Fruit fly (Drosophila melanogaster): ENCODE data around the gene CG34452.

The CG34452 gene

DNA sequence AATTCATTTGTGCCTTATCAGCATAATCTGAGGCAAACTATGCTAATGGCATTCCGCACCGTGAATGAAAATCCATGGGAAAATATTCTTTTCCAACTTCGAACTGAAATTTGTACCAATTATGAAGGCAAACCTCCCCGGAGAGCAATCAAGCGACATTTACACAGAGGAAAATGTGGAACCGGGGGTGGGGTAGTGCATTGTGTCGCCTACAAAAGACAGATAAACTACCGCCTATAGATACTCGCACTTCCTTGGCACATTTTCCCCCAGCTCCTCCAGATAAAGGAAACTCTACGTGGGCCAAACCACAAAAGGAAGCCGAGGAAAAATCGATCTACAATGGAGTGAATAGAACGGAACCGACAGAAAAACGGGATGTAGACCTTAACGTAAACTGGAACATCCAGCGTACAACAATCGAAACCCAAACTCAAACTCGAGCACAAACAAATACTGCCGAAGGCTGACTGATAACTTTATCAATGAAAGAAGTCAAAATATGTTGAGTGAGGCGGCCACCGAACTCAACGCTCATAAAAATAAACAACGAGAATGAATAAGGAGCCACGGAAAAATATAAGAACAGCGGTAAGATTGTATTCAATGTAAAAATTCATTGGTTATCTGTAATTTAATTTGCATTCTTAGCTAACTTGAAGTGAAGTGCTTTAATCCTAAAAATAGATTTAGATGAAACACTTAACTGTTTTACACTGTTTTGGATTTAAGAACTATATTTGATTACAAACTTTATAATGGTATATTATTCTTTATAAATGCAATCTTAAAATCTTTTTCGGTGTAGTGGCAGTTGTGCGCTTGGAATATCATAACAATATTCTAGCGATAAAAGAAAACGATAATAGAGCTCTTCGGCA, 3.2 kb upstream of the CG34452 start (continued):
- no peak for TF ChIP-seq Asciz (GFP tag; optimal IDR thresholded peaks at IDR 0.05)
- TF ChIP-seq sqz (GFP tag; optimal IDR thresholded peaks at IDR 0.05) = no peak
- TF ChIP-seq CG8944 (GFP tag; optimal IDR thresholded peaks at IDR 0.05) = no peak
- peak; percentile 34 for TF ChIP-seq CG34376 (GFP tag; optimal IDR thresholded peaks at IDR 0.05)
- TF ChIP-seq CG4820 (GFP tag; optimal IDR thresholded peaks at IDR 0.05) = peak; percentile 64
- peak; percentile 44 for TF ChIP-seq CoRest (tag; optimal IDR thresholded peaks at IDR 0.05)
- TF ChIP-seq Deaf1 (tag; optimal IDR thresholded peaks at IDR 0.05) = peak; percentile 26
- peak; percentile 54 for TF ChIP-seq dmrt11E (tag; optimal IDR thresholded peaks at IDR 0.05)
- TF ChIP-seq Bgb (GFP tag; IDR thresholded peaks at IDR 0.05; ENCODE audit: partially characterized antibody) = no peak
- TF ChIP-seq HLH3B (GFP tag; IDR thresholded peaks at IDR 0.05) = 0 out of 2 replicates have a peak, but pooled peaks have one; percentile 17
- TF ChIP-seq sug (tag; optimal IDR thresholded peaks at IDR 0.05) = peak; percentile 79
- peak; percentile 6 for TF ChIP-seq CG15601 (tag; optimal IDR thresholded peaks at IDR 0.05)
- peak; percentile 46 for TF ChIP-seq tin (GFP tag; optimal IDR thresholded peaks at IDR 0.05)
- peak in 1 of 2 experiments; percentile 55 for TF ChIP-seq bsh (GFP tag; optimal IDR thresholded peaks at IDR 0.05)
- peak; percentile 11 for TF ChIP-seq CG15514 (GFP tag; optimal IDR thresholded peaks at IDR 0.05)
- TF ChIP-seq CG15269 (tag; optimal IDR thresholded peaks at IDR 0.05) = peak; percentile 20
- peak; percentile 56; the same call in 1 of the 2 replicates for TF ChIP-seq CG10959 (GFP tag; IDR thresholded peaks at IDR 0.05)
- TF ChIP-seq CG18262 (tag; optimal IDR thresholded peaks at IDR 0.05) = peak; percentile 71
- peak; percentile 83 for TF ChIP-seq gem (tag; optimal IDR thresholded peaks at IDR 0.05)
- peak; percentile 3 for TF ChIP-seq repo (GFP tag; optimal IDR thresholded peaks at IDR 0.05)
- TF ChIP-seq eyg (GFP tag; optimal IDR thresholded peaks at IDR 0.05) = no peak
- TF ChIP-seq CG1024 (GFP tag; IDR thresholded peaks at IDR 0.05) = peak; percentile 31; the same call in 1 of the 2 replicates
- peak; percentile 11 for TF ChIP-seq CG12104 (GFP tag; optimal IDR thresholded peaks at IDR 0.05)
- peak; percentile 60 for TF ChIP-seq CG1233 (GFP tag; optimal IDR thresholded peaks at IDR 0.05)
- TF ChIP-seq CG8924 (tag; optimal IDR thresholded peaks at IDR 0.05) = peak; percentile 73
- TF ChIP-seq CG16815 (GFP tag; optimal IDR thresholded peaks at IDR 0.05) = no peak
- peak; percentile 52 for TF ChIP-seq Hmr (GFP tag; optimal IDR thresholded peaks at IDR 0.05)
- TF ChIP-seq CG11247 (GFP tag; IDR thresholded peaks at IDR 0.05) = no peak
- TF ChIP-seq nerfin-2 (GFP tag; IDR thresholded peaks at IDR 0.05; ENCODE audit: partially characterized antibody) = no peak
- TF ChIP-seq ranshi (GFP tag; IDR thresholded peaks at IDR 0.05) = 0 out of 2 replicates have a peak, but pooled peaks have one; percentile 36
- TF ChIP-seq nerfin-1 (tag; optimal IDR thresholded peaks at IDR 0.05) = peak; percentile 40
- peak; percentile 52; the same call in 2 of the 3 replicates for TF ChIP-seq z (GFP tag; IDR thresholded peaks at IDR 0.05)
- peak; percentile 73 for TF ChIP-seq phol (tag; optimal IDR thresholded peaks at IDR 0.05)
- peak; percentile 45; the same call in 1 of the 3 replicates for TF ChIP-seq Mrtf (GFP tag; IDR thresholded peaks at IDR 0.05)
- peak; percentile 55 for TF ChIP-seq row (GFP tag; IDR thresholded peaks at IDR 0.05)
- TF ChIP-seq lola (GFP tag; optimal IDR thresholded peaks at IDR 0.05) = peak in 1 of 3 experiments; percentile 35
- TF ChIP-seq CG12299 (tag; optimal IDR thresholded peaks at IDR 0.05) = peak; percentile 3
- peak; percentile 42 for TF ChIP-seq Side (GFP tag; optimal IDR thresholded peaks at IDR 0.05)
- peak; percentile 61 for TF ChIP-seq CG15696 (tag; optimal IDR thresholded peaks at IDR 0.05)
- peak; percentile 67 for TF ChIP-seq CG30020 (tag; optimal IDR thresholded peaks at IDR 0.05)
- peak; percentile 73 for TF ChIP-seq tap (tag; optimal IDR thresholded peaks at IDR 0.05)
- TF ChIP-seq CG17829 (tag; optimal IDR thresholded peaks at IDR 0.05) = peak; percentile 72
- no peak for TF ChIP-seq CG8089 (GFP tag; optimal IDR thresholded peaks at IDR 0.05)
- TF ChIP-seq zf30C (GFP tag; optimal IDR thresholded peaks at IDR 0.05) = peak; percentile 53
- TF ChIP-seq hb (GFP tag; IDR thresholded peaks at IDR 0.05; ENCODE audit: partially characterized antibody) = no peak
- peak; percentile 65 for TF ChIP-seq trem (tag; optimal IDR thresholded peaks at IDR 0.05)
- peak; percentile 10 for TF ChIP-seq gcm (GFP tag; optimal IDR thresholded peaks at IDR 0.05)
